Fruit fly (Drosophila melanogaster) whole organism, wandering third instar larva: ENCODE measurements around the gene Dyro.
A peak's percentile ranks its signal among the peaks of the same experiment; 100 is the strongest.

Experiments
- CG32264 ChIP-seq: fragments of 200-800 bp; sonication (Bioruptor generic); optimal IDR thresholded peaks from 2 replicates; lab custom pipeline; 2016; ENCODE audit warnings: missing biosample characterization, missing genetic modification characterization
- CG9705 ChIP-seq: fragments of 200-800 bp; sonication (Bioruptor generic); optimal IDR thresholded peaks from 2 replicates; lab custom pipeline; 2018; ENCODE audit warnings: missing biosample characterization, mild to moderate bottlenecking, missing genetic modification characterization
- CrebA ChIP-seq: fragments of 200-800 bp; sonication (Bioruptor generic); optimal IDR thresholded peaks from 2 replicates; lab custom pipeline; 2016; ENCODE audit warnings: missing biosample characterization, mild to moderate bottlenecking, missing genetic modification characterization, borderline replicate concordance
- Dfd ChIP-seq: fragments of >200 bp; optimal IDR thresholded peaks from 2 replicates; lab custom pipeline; 2017; ENCODE audit warnings: missing biosample characterization, missing genetic modification characterization
- Dif ChIP-seq: fragments of 200-275, 200-300 bp; sonication (Bioruptor generic); optimal IDR thresholded peaks from 2 replicates; lab custom pipeline; 2018; ENCODE audit warnings: missing biosample characterization, missing genetic modification characterization; ENCODE audit not compliant: partially characterized antibody
- GATAd ChIP-seq: sonication (Bioruptor generic); optimal IDR thresholded peaks from 2 replicates; lab custom pipeline; 2016; ENCODE audit warnings: missing biosample characterization, missing genetic modification characterization
- HLH106 ChIP-seq: fragments of 200-800 bp; optimal IDR thresholded peaks from 3 replicates; lab custom pipeline; 2019; ENCODE audit warnings: missing biosample characterization, mild to moderate bottlenecking, missing genetic modification characterization, moderate library complexity
- Hnf4 ChIP-seq: fragments of 200-800 bp; sonication (Bioruptor generic); optimal IDR thresholded peaks from 2 replicates; lab custom pipeline; 2016; ENCODE audit warnings: missing biosample characterization, mild to moderate bottlenecking, missing genetic modification characterization
- Hr78 ChIP-seq: fragments of >200 bp; optimal IDR thresholded peaks from 2 replicates; lab custom pipeline; 2017; ENCODE audit warnings: missing biosample characterization, missing genetic modification characterization
- Hr83 ChIP-seq: fragments of 200-300 bp; sonication (Bioruptor generic); optimal IDR thresholded peaks from 2 replicates; lab custom pipeline; 2016; ENCODE audit warnings: missing biosample characterization, mild to moderate bottlenecking, missing genetic modification characterization, moderate library complexity; ENCODE audit not compliant: poor library complexity, severe bottlenecking
- Jra ChIP-seq: sonication (Bioruptor generic); optimal IDR thresholded peaks from 2 replicates; lab custom pipeline; 2016; ENCODE audit warnings: missing biosample characterization, missing genetic modification characterization
- N ChIP-seq: fragments of >200 bp; optimal IDR thresholded peaks from 2 replicates; lab custom pipeline; 2018; ENCODE audit warnings: missing biosample characterization, missing external identifiers, missing genetic modification characterization
- OdsH ChIP-seq: fragments of 200-800 bp; sonication (Bioruptor generic); optimal IDR thresholded peaks from 2 replicates; lab custom pipeline; 2016; ENCODE audit warnings: missing biosample characterization, mild to moderate bottlenecking, missing genetic modification characterization
- Rel ChIP-seq, 2 experiments: fragments of 200-800 bp; sonication (Bioruptor generic) in 1 of 2; optimal IDR thresholded peaks; 2 replicates in 1 of 2; 3 replicates in 1 of 2; lab custom pipeline; 2016 to 2019; ENCODE audit warnings: mild to moderate bottlenecking in 2 of 2, missing biosample characterization in 2 of 2, missing genetic modification characterization in 2 of 2, moderate library complexity in 1 of 2
- Sp1 ChIP-seq: fragments of 200-800 bp; sonication (Bioruptor generic); optimal IDR thresholded peaks from 3 replicates; lab custom pipeline; 2019; ENCODE audit warnings: missing biosample characterization, mild to moderate bottlenecking, missing genetic modification characterization, moderate library complexity
- Vsx2 ChIP-seq: fragments of 200-300, 225-300 bp; sonication (Bioruptor generic); optimal IDR thresholded peaks from 2 replicates; lab custom pipeline; 2018; ENCODE audit warnings: missing biosample characterization, missing genetic modification characterization; ENCODE audit not compliant: partially characterized antibody
- br ChIP-seq: fragments of 200-800 bp; sonication (Bioruptor generic); optimal IDR thresholded peaks from 2 replicates; lab custom pipeline; 2016; ENCODE audit warnings: missing biosample characterization, missing genetic modification characterization
- brk ChIP-seq: fragments of 200-800 bp; sonication (Bioruptor generic); optimal IDR thresholded peaks from 2 replicates; lab custom pipeline; 2016; ENCODE audit warnings: missing biosample characterization, mild to moderate bottlenecking, missing genetic modification characterization
- dl ChIP-seq, 2 experiments: fragments of 175-275, 200-275 bp in 1 of 2; fragments of 200-275 bp in 1 of 2; sonication (Bioruptor generic); optimal IDR thresholded peaks; lab custom pipeline; 2018; ENCODE audit warnings: mild to moderate bottlenecking in 2 of 2, missing biosample characterization in 2 of 2, missing genetic modification characterization in 2 of 2, moderate library complexity in 2 of 2; ENCODE audit not compliant: partially characterized antibody in 2 of 2, insufficient read depth in 1 of 2
- dmrt93B ChIP-seq: fragments of 200-800 bp; sonication (Bioruptor generic); optimal IDR thresholded peaks from 2 replicates; lab custom pipeline; 2018; ENCODE audit warnings: missing biosample characterization, mild to moderate bottlenecking, missing genetic modification characterization
- dsf ChIP-seq: sonication (Bioruptor generic); optimal IDR thresholded peaks from 2 replicates; lab custom pipeline; 2016; ENCODE audit warnings: missing biosample characterization, missing genetic modification characterization, borderline replicate concordance
- ey ChIP-seq: fragments of 200-800 bp; sonication (Bioruptor generic); optimal IDR thresholded peaks from 2 replicates; lab custom pipeline; 2016; ENCODE audit warnings: missing biosample characterization, missing genetic modification characterization
- foxo ChIP-seq, 2 experiments: fragments of 200-800 bp; sonication (Bioruptor generic); optimal IDR thresholded peaks; 2 replicates in 1 of 2; 3 replicates in 1 of 2; lab custom pipeline; 2016 to 2017; ENCODE audit warnings: missing biosample characterization in 2 of 2, missing genetic modification characterization in 2 of 2
- fru ChIP-seq: fragments of 200-800 bp; sonication (Bioruptor generic); optimal IDR thresholded peaks from 3 replicates; lab custom pipeline; 2016; ENCODE audit warnings: missing biosample characterization, mild to moderate bottlenecking, missing genetic modification characterization
- h ChIP-seq: fragments of 200-800 bp; sonication (Bioruptor generic); optimal IDR thresholded peaks from 3 replicates; lab custom pipeline; 2016; ENCODE audit warnings: missing biosample characterization, mild to moderate bottlenecking, missing genetic modification characterization
- jim ChIP-seq: fragments of 175-275, 200-325 bp; sonication (Bioruptor generic); optimal IDR thresholded peaks from 2 replicates; lab custom pipeline; 2016; ENCODE audit warnings: missing biosample characterization, mild to moderate bottlenecking, missing genetic modification characterization
- pan ChIP-seq: fragments of >200 bp; optimal IDR thresholded peaks from 2 replicates; lab custom pipeline; 2017
- psq ChIP-seq: fragments of 200-800 bp; sonication (Bioruptor generic); optimal IDR thresholded peaks from 3 replicates; lab custom pipeline; 2017; ENCODE audit warnings: missing biosample characterization, mild to moderate bottlenecking, missing genetic modification characterization, moderate library complexity
- rgr ChIP-seq: fragments of 200-800 bp; sonication (Bioruptor generic); optimal IDR thresholded peaks from 3 replicates; lab custom pipeline; 2016; ENCODE audit warnings: missing biosample characterization, mild to moderate bottlenecking, missing genetic modification characterization
- sage ChIP-seq: fragments of 200-800 bp; sonication (Bioruptor generic); optimal IDR thresholded peaks from 2 replicates; lab custom pipeline; 2016; ENCODE audit warnings: missing biosample characterization, mild to moderate bottlenecking, missing genetic modification characterization
- sv ChIP-seq: fragments of 200-800 bp; sonication (Bioruptor generic); optimal IDR thresholded peaks from 3 replicates; lab custom pipeline; 2016; ENCODE audit warnings: missing biosample characterization, missing genetic modification characterization
- tai ChIP-seq: sonication (Bioruptor generic); optimal IDR thresholded peaks from 2 replicates; lab custom pipeline; 2016; ENCODE audit warnings: missing biosample characterization, missing genetic modification characterization
- usp ChIP-seq: fragments of >200 bp; optimal IDR thresholded peaks from 2 replicates; lab custom pipeline; 2017; ENCODE audit warnings: missing biosample characterization, missing genetic modification characterization
- woc ChIP-seq: sonication (Bioruptor generic); optimal IDR thresholded peaks from 2 replicates; lab custom pipeline; 2016; ENCODE audit warnings: missing biosample characterization, mild to moderate bottlenecking, missing genetic modification characterization

Dyro gene

DNA sequence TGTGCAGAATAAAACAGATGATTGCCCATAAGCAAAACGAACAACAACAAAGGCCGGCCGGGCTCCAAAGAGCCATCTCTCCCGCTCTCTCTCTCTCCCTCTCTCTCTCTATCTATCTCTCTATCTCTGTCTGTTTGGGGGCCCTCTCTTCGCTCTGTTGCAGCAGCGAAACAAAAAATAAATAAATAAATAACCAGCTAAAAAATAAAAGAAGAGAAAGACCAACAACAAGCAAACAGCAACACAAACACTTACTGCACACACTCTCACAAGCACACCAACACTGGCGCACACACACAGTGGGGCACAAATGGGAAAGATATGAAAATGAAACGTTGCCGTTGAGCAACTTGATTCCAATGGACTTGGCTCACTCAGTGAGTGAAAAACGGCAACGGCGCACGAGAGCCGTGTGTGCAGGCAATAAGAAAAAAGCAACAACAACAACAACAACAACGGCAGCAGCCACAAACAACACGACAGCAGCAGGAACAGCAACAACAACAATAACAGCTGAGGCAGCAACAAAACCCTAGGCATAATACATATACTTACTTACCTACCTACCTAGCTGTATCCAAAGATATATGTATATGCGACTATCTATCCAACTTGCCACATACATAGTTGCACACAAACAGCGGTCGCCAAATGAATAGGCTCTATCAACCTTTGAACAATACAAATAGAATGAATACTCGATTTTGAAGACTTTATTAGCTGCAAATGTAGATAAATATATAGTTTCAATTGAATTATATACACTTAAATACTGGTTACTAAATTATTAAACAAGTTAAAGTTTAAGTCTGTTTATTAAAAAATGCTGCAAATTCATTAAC is 49.5 kb downstream of the Dyro start:
- TF ChIP-seq foxo (GFP tag; optimal IDR thresholded peaks at IDR 0.05; lab: Kevin White, UChicago): peak; percentile 44 to 50
- TF ChIP-seq Dif (GFP tag; lab: Kevin White, UChicago): peak; percentile 87
- TF ChIP-seq pan: no peak
- TF ChIP-seq jim (GFP tag; lab: Kevin White, UChicago): peak; percentile 12
- peak; percentile 89 for TF ChIP-seq fru (GFP tag; lab: Kevin White, UChicago)
- peak; percentile 48 for TF ChIP-seq rgr (GFP tag; lab: Kevin White, UChicago)
- peak; percentile 88 for TF ChIP-seq Rel (GFP tag; optimal IDR thresholded peaks at IDR 0.05; lab: Kevin White, UChicago)
- TF ChIP-seq Rel (tag; optimal IDR thresholded peaks at IDR 0.05; lab: Kevin White, UChicago): peak; percentile 74
- peak; percentile 45 for TF ChIP-seq CG32264 (GFP tag; lab: Kevin White, UChicago)
- TF ChIP-seq Hnf4 (GFP tag; lab: Kevin White, UChicago): peak; percentile 66
- peak; percentile 61 for TF ChIP-seq CG9705 (GFP tag; lab: Kevin White, UChicago)
- no peak for TF ChIP-seq dsf
- TF ChIP-seq Hr78 (GFP tag; lab: Kevin White, UChicago): no peak
- TF ChIP-seq Dfd (GFP tag; lab: Kevin White, UChicago): no peak
- peak; percentile 79 for TF ChIP-seq br
- peak; percentile 33 for TF ChIP-seq tai (GFP tag; lab: Kevin White, UChicago)
- TF ChIP-seq Hr83 (GFP tag; lab: Kevin White, UChicago): peak; percentile 72
- no peak for TF ChIP-seq sv (GFP tag; lab: Kevin White, UChicago)
- TF ChIP-seq OdsH (GFP tag; lab: Kevin White, UChicago): peak; percentile 76
- TF ChIP-seq CrebA (GFP tag; lab: Kevin White, UChicago): peak; percentile 95
- peak; percentile 81 for TF ChIP-seq h (GFP tag; lab: Kevin White, UChicago)
- TF ChIP-seq psq (GFP tag; lab: Kevin White, UChicago): peak; percentile 67
- TF ChIP-seq dmrt93B (GFP tag; lab: Kevin White, UChicago): peak; percentile 49
- TF ChIP-seq sage (GFP tag; lab: Kevin White, UChicago): peak; percentile 90
- peak; percentile 92 for TF ChIP-seq Sp1 (GFP tag; lab: Kevin White, UChicago)
- peak; percentile 83 for TF ChIP-seq brk (GFP tag; lab: Kevin White, UChicago)
- TF ChIP-seq Vsx2 (GFP tag; lab: Kevin White, UChicago): peak; percentile 51
- TF ChIP-seq dl (GFP tag; optimal IDR thresholded peaks at IDR 0.05; lab: Kevin White, UChicago; ENCODE audit: insufficient read depth in 1 of 2, partially characterized antibody in 2 of 2): peak; percentile 37 to 77
- TF ChIP-seq Jra: peak; percentile 57
- TF ChIP-seq HLH106: peak; percentile 45
- TF ChIP-seq GATAd (GFP tag; lab: Kevin White, UChicago): no peak
- TF ChIP-seq woc (GFP tag; lab: Kevin White, UChicago): peak; percentile 41

DNA sequence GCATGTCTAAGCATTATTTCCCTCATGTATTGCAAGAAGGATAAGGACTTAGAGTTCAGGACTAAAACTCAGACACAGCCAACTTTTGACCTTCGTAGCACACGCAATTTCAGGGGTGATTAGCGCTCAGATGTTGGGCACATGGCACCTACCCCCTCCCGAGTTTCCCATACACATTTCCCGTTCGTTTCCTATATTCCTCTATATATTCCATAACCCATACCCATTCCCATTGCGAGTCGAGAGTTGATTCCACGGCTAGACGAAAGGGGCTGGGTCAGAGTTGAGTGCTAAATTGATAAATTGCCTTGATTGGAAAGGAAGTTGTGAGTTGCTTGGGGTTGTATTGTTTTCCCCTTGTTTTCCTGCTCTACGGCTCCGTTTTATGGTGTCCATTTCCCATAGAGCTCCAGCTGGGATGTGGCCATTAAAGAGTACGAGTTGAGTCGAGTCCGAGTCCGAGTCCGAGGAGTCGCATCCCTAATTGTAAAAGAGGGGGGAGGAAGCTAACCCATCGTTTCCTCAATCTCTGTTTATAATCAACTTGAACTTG is 51.6 kb downstream of the Dyro start:
- TF ChIP-seq Jra (no peak), CG32264 (GFP tag; lab: Kevin White, UChicago) (no peak), Dif (GFP tag; lab: Kevin White, UChicago) (no peak), ey (no peak), sage (GFP tag; lab: Kevin White, UChicago) (no peak), dmrt93B (GFP tag; lab: Kevin White, UChicago) (no peak), OdsH (GFP tag; lab: Kevin White, UChicago) (no peak), N (GFP tag; lab: Kevin White, UChicago) (no peak), Hr78 (GFP tag; lab: Kevin White, UChicago) (no peak), br (no peak), rgr (GFP tag; lab: Kevin White, UChicago) (no peak), usp (GFP tag; lab: Kevin White, UChicago) (no peak), Sp1 (GFP tag; lab: Kevin White, UChicago) (no peak), psq (GFP tag; lab: Kevin White, UChicago) (no peak), CrebA (GFP tag; lab: Kevin White, UChicago) (no peak), Hr83 (GFP tag; lab: Kevin White, UChicago) (no peak)
- TF ChIP-seq, all 38 proteins: peak for 0
